Worm (Caenorhabditis elegans): ENCODE results near the gene Y48E1B.17.

ce11 chrII:13517600-13517999, 23.3 kb downstream of the Y48E1B.17 start, which contains the start of gene sre-45:
- TF ChIP-seq T22C8.4 (GFP tag; IDR thresholded peaks at IDR 0.05) (no peak), klf-2 (GFP tag; conservative IDR thresholded peaks at IDR 0.05) (no peak), ztf-23 (GFP tag; IDR thresholded peaks at IDR 0.05) (no peak), cog-1 (tag; optimal IDR thresholded peaks at IDR 0.05) (no peak), ztf-29 (GFP tag; IDR thresholded peaks at IDR 0.05) (no peak), med-1 (GFP tag; optimal IDR thresholded peaks at IDR 0.05; ENCODE audit: insufficient read depth) (no peak), flt-1 (GFP tag; IDR thresholded peaks at IDR 0.05) (no peak), ref-1 (GFP tag; conservative IDR thresholded peaks at IDR 0.05) (no peak), tab-1 (GFP tag; IDR thresholded peaks at IDR 0.05) (no peak)
